Fruit fly (Drosophila melanogaster) whole organism, pupa: Measurements from ENCODE around the gene CG31370.

ENCODE experiments used
- CG10348 ChIP-seq: fragments of 200-800 bp; sonication (Bioruptor generic); IDR thresholded peaks from 2 replicates; pipeline ENCODE4 v1.3.6; 2022; ENCODE audit warnings: missing biosample characterization, missing genetic modification characterization
- CG12605 ChIP-seq: fragments of 200-800 bp; sonication (Bioruptor generic); IDR thresholded peaks from 2 replicates; pipeline ENCODE4 v1.3.6; 2022; ENCODE audit warnings: missing biosample characterization, missing genetic modification characterization
- CG13204 ChIP-seq: fragments of 200-800 bp; sonication (Bioruptor generic); optimal IDR thresholded peaks from 2 replicates; lab custom pipeline; 2018; ENCODE audit warnings: missing biosample characterization, mild to moderate bottlenecking, missing genetic modification characterization, moderate library complexity
- CG14655 ChIP-seq: fragments of 200-800 bp; sonication (Bioruptor generic); optimal IDR thresholded peaks from 3 replicates; lab custom pipeline; 2017; ENCODE audit warnings: mild to moderate bottlenecking, missing biosample characterization, missing genetic modification reagents, missing genetic modification characterization
- CG15710 ChIP-seq: fragments of 200-800 bp; sonication (Bioruptor generic); optimal IDR thresholded peaks from 2 replicates; lab custom pipeline; 2018; ENCODE audit warnings: missing biosample characterization, mild to moderate bottlenecking, missing genetic modification characterization, moderate library complexity
- CG17806 ChIP-seq: fragments of 200-800 bp; sonication (Bioruptor generic); optimal IDR thresholded peaks from 2 replicates; lab custom pipeline; 2018; ENCODE audit warnings: missing biosample characterization, mild to moderate bottlenecking, missing genetic modification characterization, moderate library complexity
- CG32121 ChIP-seq: fragments of 200-800 bp; sonication (Bioruptor generic); IDR thresholded peaks from 2 replicates; pipeline ENCODE4 v1.3.6; 2022; ENCODE audit warnings: missing biosample characterization, missing genetic modification characterization
- CG34367 ChIP-seq: fragments of 200-800 bp; sonication (Bioruptor generic); optimal IDR thresholded peaks from 2 replicates; lab custom pipeline; 2018; ENCODE audit warnings: missing biosample characterization, mild to moderate bottlenecking, missing genetic modification characterization
- CG4496 ChIP-seq: fragments of 200-800 bp; sonication (Bioruptor generic); IDR thresholded peaks from 3 replicates; pipeline ENCODE4 v1.3.6; 2022; ENCODE audit warnings: missing biosample characterization, missing genetic modification characterization
- CG8159 ChIP-seq: fragments of 200-800 bp; sonication (Bioruptor generic); optimal IDR thresholded peaks from 3 replicates; lab custom pipeline; 2018; ENCODE audit warnings: missing biosample characterization, mild to moderate bottlenecking, missing genetic modification characterization, moderate library complexity
- CG8301 ChIP-seq: fragments of 200-800 bp; sonication (Bioruptor generic); optimal IDR thresholded peaks from 2 replicates; lab custom pipeline; 2018; ENCODE audit warnings: missing biosample characterization, mild to moderate bottlenecking, missing genetic modification characterization
- CG9948 ChIP-seq: fragments of 200-800 bp; sonication (Bioruptor generic); optimal IDR thresholded peaks from 2 replicates; lab custom pipeline; 2018; ENCODE audit warnings: missing biosample characterization, mild to moderate bottlenecking, missing genetic modification characterization, moderate library complexity
- D1 ChIP-seq: fragments of 200-800 bp; sonication (Bioruptor generic); optimal IDR thresholded peaks from 2 replicates; lab custom pipeline; 2018; ENCODE audit warnings: missing biosample characterization, mild to moderate bottlenecking, missing genetic modification characterization, moderate library complexity
- EcR ChIP-seq: fragments of 200-800 bp; sonication (Bioruptor generic); optimal IDR thresholded peaks from 3 replicates; lab custom pipeline; 2019; ENCODE audit warnings: missing biosample characterization, missing genetic modification characterization, mild to moderate bottlenecking, moderate library complexity, missing genetic modification reagents
- Ets98B ChIP-seq: fragments of 200-800 bp; sonication (Bioruptor generic); IDR thresholded peaks from 2 replicates; pipeline ENCODE4 v1.3.6; 2022; ENCODE audit warnings: missing biosample characterization, missing genetic modification characterization
- Pif1A ChIP-seq: fragments of 200-800 bp; sonication (Bioruptor generic); optimal IDR thresholded peaks from 3 replicates; lab custom pipeline; 2016; ENCODE audit warnings: missing biosample characterization, missing genetic modification characterization
- Pif1B ChIP-seq: fragments of 200-800 bp; sonication (Bioruptor generic); optimal IDR thresholded peaks from 3 replicates; lab custom pipeline; 2016; ENCODE audit warnings: missing biosample characterization, missing genetic modification characterization
- Snoo ChIP-seq: fragments of 200-800 bp; sonication (Bioruptor generic); optimal IDR thresholded peaks from 3 replicates; lab custom pipeline; 2017; ENCODE audit warnings: missing biosample characterization, mild to moderate bottlenecking, missing genetic modification characterization, inconsistent platforms
- fd96Ca ChIP-seq: fragments of 200-800 bp; sonication (Bioruptor generic); IDR thresholded peaks from 3 replicates; pipeline ENCODE4 v1.3.6; 2022; ENCODE audit warnings: missing biosample characterization, missing genetic modification characterization
- gl ChIP-seq: fragments of 200-800 bp; sonication (Bioruptor generic); optimal IDR thresholded peaks from 2 replicates; lab custom pipeline; 2018; ENCODE audit warnings: missing biosample characterization, mild to moderate bottlenecking, missing genetic modification characterization
- rn ChIP-seq: fragments of 200-800 bp; sonication (Bioruptor generic); IDR thresholded peaks from 2 replicates; pipeline ENCODE4 v1.3.6; 2022; ENCODE audit warnings: missing biosample characterization, missing genetic modification characterization

The CG31370 gene

dm6 chr3R:25289589-25289988 is 12.7 kb upstream of the CG31370 start, which contains the start of gene CG11893:
Gene CG11893 (plus strand): TSS chr3R:25289889.
- no peak for TF ChIP-seq Ets98B
- no peak for TF ChIP-seq CG9948 (tag; lab: Kevin White, UChicago)
- TF ChIP-seq EcR (GFP tag; lab: Kevin White, UChicago): no peak
- TF ChIP-seq Snoo (tag; lab: Kevin White, UChicago): no peak
- TF ChIP-seq rn (GFP tag; lab: Robert Waterston, UW): no peak
- TF ChIP-seq CG17806 (tag; lab: Kevin White, UChicago): no peak
- TF ChIP-seq CG10348: no peak
- TF ChIP-seq CG13204 (GFP tag; lab: Kevin White, UChicago): no peak
- no peak for TF ChIP-seq Pif1B
- TF ChIP-seq CG32121 (GFP tag; lab: Robert Waterston, UW): no peak
- TF ChIP-seq, all 21 proteins: peak for 0

dm6 chr3R:25292864-25293284 is 9.4 kb upstream of the CG31370 start, which contains the start of gene CG31098:
Gene CG31098 (minus strand): TSS chr3R:25292977.
- TF ChIP-seq rn (GFP tag; lab: Robert Waterston, UW) (no peak), CG9948 (tag; lab: Kevin White, UChicago) (no peak), Pif1B (peak; percentile 37), CG34367 (tag; lab: Kevin White, UChicago) (no peak), CG15710 (no peak), CG10348 (no peak), CG8159 (tag; lab: Kevin White, UChicago) (no peak), CG32121 (GFP tag; lab: Robert Waterston, UW) (no peak), Ets98B (no peak), Pif1A (GFP tag; lab: Kevin White, UChicago) (peak; percentile 10), CG17806 (tag; lab: Kevin White, UChicago) (no peak), CG4496 (GFP tag; lab: Robert Waterston, UW) (no peak; the same call in 2 of the 3 replicates), EcR (GFP tag; lab: Kevin White, UChicago) (no peak)

dm6 chr3R:25295320-25296020 is 6.8 kb upstream of the CG31370 start, which contains the start of gene CG31102:
Gene CG31102 (minus strand): TSS chr3R:25295594.
- TF ChIP-seq CG12605 (GFP tag; lab: Robert Waterston, UW) (no peak), EcR (GFP tag; lab: Kevin White, UChicago) (peak; percentile 63), CG32121 (GFP tag; lab: Robert Waterston, UW) (peak; percentile 43; the same call in 1 of the 2 replicates)

- TF ChIP-seq Ets98B (no peak), CG12605 (GFP tag; lab: Robert Waterston, UW) (no peak), CG10348 (no peak), fd96Ca (GFP tag; lab: Robert Waterston, UW) (no peak), gl (tag; lab: Kevin White, UChicago) (no peak), rn (GFP tag; lab: Robert Waterston, UW) (no peak), CG13204 (GFP tag; lab: Kevin White, UChicago) (no peak)
Measured at dm6 chr3R:25297678-25298077, 4.6 kb upstream of the CG31370 start, which contains the start of gene CG31097. Gene CG31097 (minus strand): TSS chr3R:25297778.

- TF ChIP-seq Pif1A (GFP tag; lab: Kevin White, UChicago) (no peak), CG8301 (no peak), CG10348 (no peak), CG9948 (tag; lab: Kevin White, UChicago) (no peak), CG32121 (GFP tag; lab: Robert Waterston, UW) (no peak), D1 (tag; lab: Kevin White, UChicago) (no peak), CG17806 (tag; lab: Kevin White, UChicago) (no peak), EcR (GFP tag; lab: Kevin White, UChicago) (no peak), Snoo (tag; lab: Kevin White, UChicago) (no peak), fd96Ca (GFP tag; lab: Robert Waterston, UW) (no peak), CG12605 (GFP tag; lab: Robert Waterston, UW) (no peak), CG8159 (tag; lab: Kevin White, UChicago) (no peak), Pif1B (no peak), gl (tag; lab: Kevin White, UChicago) (no peak), CG15710 (no peak), CG4496 (GFP tag; lab: Robert Waterston, UW) (no peak)
Measured at dm6 chr3R:25299507-25299964, 2.7 kb upstream of the CG31370 start, which contains the start of gene CG31288. Gene CG31288 (minus strand): TSS chr3R:25299557.

dm6 chr3R:25300575-25300974 is 1.7 kb upstream of the CG31370 start, which contains the start of gene CG13659:
Gene CG13659 (plus strand): TSS chr3R:25300891.
- TF ChIP-seq CG12605 (GFP tag; lab: Robert Waterston, UW) (no peak), CG10348 (no peak), EcR (GFP tag; lab: Kevin White, UChicago) (no peak), rn (GFP tag; lab: Robert Waterston, UW) (no peak), gl (tag; lab: Kevin White, UChicago) (no peak), CG14655 (GFP tag; lab: Kevin White, UChicago) (no peak), D1 (tag; lab: Kevin White, UChicago) (no peak), CG8301 (no peak), CG4496 (GFP tag; lab: Robert Waterston, UW) (no peak), CG8159 (tag; lab: Kevin White, UChicago) (no peak), CG17806 (tag; lab: Kevin White, UChicago) (no peak), fd96Ca (GFP tag; lab: Robert Waterston, UW) (no peak), CG13204 (GFP tag; lab: Kevin White, UChicago) (no peak), Ets98B (no peak)
